Fruit fly (Drosophila melanogaster) whole organism, embryonic: ENCODE measurements around the gene CG3815.

Experiments used
- Aef1 ChIP-seq: fragments of 200-800 bp; sonication (Bioruptor generic); IDR thresholded peaks from 3 replicates; pipeline ENCODE4 v1.3.6; 2022; ENCODE audit warnings: missing biosample characterization, missing genetic modification characterization
- Asciz ChIP-seq: fragments of 200-800 bp; sonication (Bioruptor generic); optimal IDR thresholded peaks from 2 replicates; lab custom pipeline; 2017; ENCODE audit warnings: missing biosample characterization, mild to moderate bottlenecking, missing genetic modification characterization, missing genetic modification reagents
- CG11247 ChIP-seq: fragments of 200-800 bp; sonication (Bioruptor generic); IDR thresholded peaks from 2 replicates; pipeline ENCODE4 v1.3.6; 2022; ENCODE audit warnings: missing biosample characterization, missing genetic modification characterization
- CG11456 ChIP-seq: fragments of 200-800 bp; sonication (Bioruptor generic); IDR thresholded peaks from 3 replicates; pipeline ENCODE4 v1.3.6; 2022; ENCODE audit warnings: missing biosample characterization, missing genetic modification characterization
- CG1233 ChIP-seq: fragments of 200-800 bp; sonication (Bioruptor generic); optimal IDR thresholded peaks from 4 replicates; lab custom pipeline; 2018; ENCODE audit warnings: missing biosample characterization, mild to moderate bottlenecking, missing genetic modification characterization
- CG3065 ChIP-seq: fragments of 200-800 bp; sonication (Bioruptor generic); optimal IDR thresholded peaks from 2 replicates; lab custom pipeline; 2016; ENCODE audit warnings: missing biosample characterization, missing genetic modification characterization
- CG31365 ChIP-seq: fragments of 200-800 bp; sonication (Bioruptor generic); optimal IDR thresholded peaks from 2 replicates; lab custom pipeline; 2018; ENCODE audit warnings: missing biosample characterization, mild to moderate bottlenecking, missing genetic modification characterization
- CG33213 ChIP-seq: fragments of 200-800 bp; sonication (Bioruptor generic); optimal IDR thresholded peaks from 3 replicates; lab custom pipeline; 2016; ENCODE audit warnings: missing biosample characterization, missing genetic modification characterization
- CG3726 ChIP-seq: fragments of 200-800 bp; sonication (Bioruptor generic); IDR thresholded peaks from 3 replicates; pipeline ENCODE4, ENCODE4 v1.3.6; 2022; ENCODE audit warnings: missing biosample characterization, missing genetic modification characterization
- CG42726 ChIP-seq: fragments of 200-800 bp; sonication (Bioruptor generic); IDR thresholded peaks from 2 replicates; pipeline ENCODE4 v1.3.6; 2022; ENCODE audit warnings: missing biosample characterization, missing genetic modification characterization; ENCODE audit not compliant: partially characterized antibody
- CG4360 ChIP-seq: fragments of 200-800 bp; sonication (Bioruptor generic); IDR thresholded peaks from 2 replicates; pipeline ENCODE4 v1.3.6; 2022; ENCODE audit warnings: missing biosample characterization, missing genetic modification characterization
- CG5953 ChIP-seq: fragments of 200-800 bp; sonication (Bioruptor generic); IDR thresholded peaks from 2 replicates; pipeline ENCODE4 v1.3.6; 2022; ENCODE audit warnings: missing biosample characterization, missing genetic modification characterization
- CG6765 ChIP-seq: fragments of 200-800 bp; sonication (Bioruptor generic); optimal IDR thresholded peaks from 3 replicates; lab custom pipeline; 2017; ENCODE audit warnings: missing biosample characterization, mild to moderate bottlenecking, missing genetic modification characterization
- CG8359 ChIP-seq: fragments of 200-800 bp; sonication (Bioruptor generic); optimal IDR thresholded peaks from 2 replicates; lab custom pipeline; 2017; ENCODE audit warnings: missing biosample characterization, mild to moderate bottlenecking, missing genetic modification characterization, borderline replicate concordance
- CG9797 ChIP-seq: fragments of 200-800 bp; sonication (Bioruptor generic); optimal IDR thresholded peaks from 3 replicates; lab custom pipeline; 2018; ENCODE audit warnings: missing biosample characterization, mild to moderate bottlenecking, missing genetic modification characterization
- D19A ChIP-seq: fragments of 200-800 bp; optimal IDR thresholded peaks from 3 replicates; lab custom pipeline; 2019; ENCODE audit warnings: missing biosample characterization, mild to moderate bottlenecking, missing genetic modification characterization, moderate library complexity
- Drgx ChIP-seq: fragments of 200-800 bp; sonication (Bioruptor generic); IDR thresholded peaks from 2 replicates; pipeline ENCODE4 v1.3.6; 2022; ENCODE audit warnings: missing biosample characterization, missing genetic modification characterization
- Hand ChIP-seq: fragments of 200-800 bp; sonication (Bioruptor generic); optimal IDR thresholded peaks from 2 replicates; lab custom pipeline; 2017; ENCODE audit warnings: mild to moderate bottlenecking, missing biosample characterization, missing genetic modification reagents, missing genetic modification characterization
- HmgZ ChIP-seq: fragments of 200-800 bp; sonication (Bioruptor generic); optimal IDR thresholded peaks from 2 replicates; lab custom pipeline; 2018; ENCODE audit warnings: missing biosample characterization, mild to moderate bottlenecking, missing genetic modification characterization
- Jarid2 ChIP-seq: fragments of 200-800 bp; sonication (Bioruptor generic); optimal IDR thresholded peaks from 3 replicates; lab custom pipeline; 2017; ENCODE audit warnings: mild to moderate bottlenecking, missing biosample characterization, missing genetic modification reagents, missing genetic modification characterization
- Lhr ChIP-seq: fragments of 200-800 bp; sonication (Bioruptor generic); optimal IDR thresholded peaks from 3 replicates; lab custom pipeline; 2017; ENCODE audit warnings: mild to moderate bottlenecking, missing biosample characterization, missing genetic modification reagents, missing genetic modification characterization
- Lpt ChIP-seq: fragments of >200 bp; optimal IDR thresholded peaks from 2 replicates; lab custom pipeline; 2018; ENCODE audit warnings: missing biosample characterization, missing genetic modification characterization
- Mad ChIP-seq: fragments of 200-800 bp; sonication (Bioruptor generic); optimal IDR thresholded peaks from 2 replicates; lab custom pipeline; 2016; ENCODE audit warnings: missing biosample characterization, missing genetic modification characterization
- Opbp ChIP-seq: fragments of 200-800 bp; sonication (Bioruptor generic); IDR thresholded peaks from 3 replicates; pipeline ENCODE4 v1.3.6; 2022; ENCODE audit warnings: missing biosample characterization, missing genetic modification characterization; ENCODE audit not compliant: partially characterized antibody
- Pdp1 ChIP-seq, 2 experiments: fragments of 200-800 bp; sonication (Bioruptor generic); optimal IDR thresholded peaks; 3 replicates each; lab custom pipeline; 2016; ENCODE audit warnings: missing biosample characterization in 2 of 2, missing genetic modification characterization in 2 of 2, mild to moderate bottlenecking in 1 of 2, moderate library complexity in 1 of 2
- Side ChIP-seq: fragments of 200-800 bp; sonication (Bioruptor generic); optimal IDR thresholded peaks from 2 replicates; lab custom pipeline; 2016; ENCODE audit warnings: missing biosample characterization, missing genetic modification characterization
- Xrp1 ChIP-seq: fragments of 200-800 bp; sonication (Bioruptor generic); IDR thresholded peaks from 2 replicates; pipeline ENCODE4 v1.3.6; 2022; ENCODE audit warnings: missing biosample characterization, missing genetic modification characterization
- ato ChIP-seq: fragments of 200-800 bp; sonication (Bioruptor generic); IDR thresholded peaks from 2 replicates; pipeline ENCODE4 v1.3.6; 2022; ENCODE audit warnings: missing biosample characterization, missing genetic modification characterization; ENCODE audit not compliant: partially characterized antibody
- br ChIP-seq: fragments of >200 bp; optimal IDR thresholded peaks from 2 replicates; lab custom pipeline; 2017
- cwo ChIP-seq: fragments of 200-800 bp; sonication (Bioruptor generic); optimal IDR thresholded peaks from 3 replicates; lab custom pipeline; 2017; ENCODE audit warnings: missing biosample characterization, missing genetic modification characterization, mild to moderate bottlenecking, moderate library complexity, missing genetic modification reagents
- danr ChIP-seq: fragments of 200-800 bp; sonication (Bioruptor generic); IDR thresholded peaks from 2 replicates; pipeline ENCODE4 v1.3.6; 2022; ENCODE audit warnings: missing biosample characterization, missing genetic modification characterization
- dimm ChIP-seq: fragments of 200-800 bp; sonication (Bioruptor generic); IDR thresholded peaks from 2 replicates; pipeline ENCODE4 v1.3.6; 2022; ENCODE audit warnings: missing biosample characterization, missing genetic modification characterization
- fu2 ChIP-seq: fragments of 200-800 bp; sonication (Bioruptor generic); optimal IDR thresholded peaks from 2 replicates; lab custom pipeline; 2016; ENCODE audit warnings: missing biosample characterization, missing genetic modification characterization
- gcm2 ChIP-seq: fragments of 200-800 bp; sonication (Bioruptor generic); optimal IDR thresholded peaks from 2 replicates; lab custom pipeline; 2016; ENCODE audit warnings: missing biosample characterization, missing genetic modification characterization
- hbn ChIP-seq: fragments of 200-800 bp; sonication (Bioruptor generic); IDR thresholded peaks from 2 replicates; pipeline ENCODE4 v1.3.6; 2022; ENCODE audit warnings: missing biosample characterization, missing genetic modification characterization; ENCODE audit not compliant: partially characterized antibody
- ind ChIP-seq: fragments of 200-800 bp; sonication (Bioruptor generic); optimal IDR thresholded peaks from 3 replicates; lab custom pipeline; 2016; ENCODE audit warnings: missing biosample characterization, missing genetic modification characterization
- kni ChIP-seq: fragments of 200-800 bp; sonication (Bioruptor generic); optimal IDR thresholded peaks from 3 replicates; lab custom pipeline; 2017; ENCODE audit warnings: mild to moderate bottlenecking, missing biosample characterization, missing genetic modification reagents, missing genetic modification characterization
- mam ChIP-seq: fragments of 200-800 bp; sonication (Bioruptor generic); optimal IDR thresholded peaks from 3 replicates; lab custom pipeline; 2016; ENCODE audit warnings: missing biosample characterization, missing genetic modification characterization
- mirr ChIP-seq: fragments of 200-800 bp; sonication (Bioruptor generic); optimal IDR thresholded peaks from 3 replicates; lab custom pipeline; 2018; ENCODE audit warnings: missing biosample characterization, mild to moderate bottlenecking, missing genetic modification characterization
- nerfin-1 ChIP-seq: fragments of 200-800 bp; sonication (Bioruptor generic); optimal IDR thresholded peaks from 3 replicates; lab custom pipeline; 2019; ENCODE audit warnings: missing biosample characterization, mild to moderate bottlenecking, missing genetic modification characterization, moderate library complexity
- nom ChIP-seq: fragments of 200-800 bp; sonication (Bioruptor generic); optimal IDR thresholded peaks from 2 replicates; lab custom pipeline; 2017; ENCODE audit warnings: missing biosample characterization, missing genetic modification characterization, mild to moderate bottlenecking, moderate library complexity, missing genetic modification reagents
- onecut ChIP-seq: fragments of 200-800 bp; sonication (Bioruptor generic); IDR thresholded peaks from 2 replicates; pipeline ENCODE4 v1.3.6; 2022; ENCODE audit warnings: missing biosample characterization, missing genetic modification characterization
- so ChIP-seq: fragments of 200-800 bp; sonication (Bioruptor generic); IDR thresholded peaks from 3 replicates; pipeline ENCODE4 v1.3.6; 2022; ENCODE audit warnings: missing biosample characterization, missing genetic modification characterization
- tll ChIP-seq, 2 experiments: fragments of 200-800 bp in 1 of 2; fragments of >200 bp in 1 of 2; sonication (Bioruptor generic) in 1 of 2; optimal IDR thresholded peaks; 2 replicates each; lab custom pipeline; 2017 to 2019; ENCODE audit warnings: missing biosample characterization in 2 of 2, missing genetic modification characterization in 2 of 2, mild to moderate bottlenecking in 1 of 2, moderate library complexity in 1 of 2
- twi ChIP-seq: fragments of 200-800 bp; optimal IDR thresholded peaks from 2 replicates; lab custom pipeline; 2019; ENCODE audit warnings: missing biosample characterization, mild to moderate bottlenecking, missing genetic modification characterization, moderate library complexity
- unc-4 ChIP-seq: fragments of 200-800 bp; sonication (Bioruptor generic); IDR thresholded peaks from 2 replicates; pipeline ENCODE4 v1.3.6; 2022; ENCODE audit warnings: missing biosample characterization, missing genetic modification characterization; ENCODE audit not compliant: partially characterized antibody
- zen2 ChIP-seq: fragments of 200-800 bp; sonication (Bioruptor generic); IDR thresholded peaks from 3 replicates; pipeline ENCODE4 v1.3.6; 2022; ENCODE audit warnings: missing biosample characterization, missing genetic modification characterization; ENCODE audit not compliant: partially characterized antibody
- zf30C ChIP-seq: fragments of 200-800 bp; sonication (Bioruptor generic); optimal IDR thresholded peaks from 3 replicates; lab custom pipeline; 2018; ENCODE audit warnings: missing biosample characterization, mild to moderate bottlenecking, missing genetic modification characterization
- zfh2 ChIP-seq: fragments of 200-800 bp; sonication (Bioruptor generic); optimal IDR thresholded peaks from 2 replicates; lab custom pipeline; 2016; ENCODE audit warnings: missing biosample characterization, missing genetic modification characterization

The CG3815 gene

dm6 chrX:6330369-6330949 lies 35.3 kb downstream of the CG3815 start, which contains the start of gene CG42240 (continued):
- TF ChIP-seq twi (tag; lab: Kevin White, UChicago) (peak; percentile 83), CG5953 (GFP tag; lab: Robert Waterston, UW) (peak; percentile 54; the same call in 1 of the 2 replicates), fu2 (GFP tag; lab: Kevin White, UChicago) (peak; percentile 66), so (peak; percentile 76; the same call in 2 of the 3 replicates), Lhr (peak; percentile 77), Jarid2 (GFP tag; lab: Kevin White, UChicago) (peak; percentile 76), CG11247 (GFP tag; lab: Robert Waterston, UW) (peak; percentile 45; the same call in 1 of the 2 replicates), Asciz (GFP tag; lab: Kevin White, UChicago) (peak; percentile 92), Mad (GFP tag; lab: Kevin White, UChicago) (peak; percentile 61), CG42726 (GFP tag; lab: Robert Waterston, UW) (no peak), ind (GFP tag; lab: Kevin White, UChicago) (peak; percentile 89), danr (GFP tag; lab: Robert Waterston, UW) (peak; percentile 71), Aef1 (GFP tag; lab: Robert Waterston, UW) (peak; percentile 72), nom (peak; percentile 83), CG6765 (peak; percentile 85), CG33213 (GFP tag; lab: Kevin White, UChicago) (peak; percentile 37), onecut (peak; percentile 72), CG3065 (GFP tag; lab: Kevin White, UChicago) (peak; percentile 73), CG3726 (GFP tag; lab: Robert Waterston, UW) (no peak), Xrp1 (GFP tag; lab: Robert Waterston, UW) (peak; percentile 83), dimm (GFP tag; lab: Robert Waterston, UW) (0 out of 2 replicates have a peak, but pooled peaks have one; percentile 32), HmgZ (tag; lab: Kevin White, UChicago) (peak; percentile 85), mirr (GFP tag; lab: Kevin White, UChicago) (peak; percentile 60), Lpt (no peak), CG4360 (GFP tag; lab: Robert Waterston, UW) (0 out of 2 replicates have a peak, but pooled peaks have one; percentile 16), Side (peak; percentile 63), nerfin-1 (peak; percentile 89), Pdp1 (GFP tag; optimal IDR thresholded peaks at IDR 0.05; lab: Kevin White, UChicago) (peak; percentile 81 to 82), zf30C (peak; percentile 82), gcm2 (peak; percentile 45), zen2 (GFP tag; lab: Robert Waterston, UW) (no peak), CG31365 (tag; lab: Kevin White, UChicago) (peak; percentile 45), mam (GFP tag; lab: Kevin White, UChicago) (peak; percentile 71), CG11456 (GFP tag; lab: Robert Waterston, UW) (0 out of 3 replicates have a peak, but pooled peaks have one; percentile 58), zfh2 (GFP tag; lab: Kevin White, UChicago) (peak; percentile 46), Hand (GFP tag; lab: Kevin White, UChicago) (peak; percentile 88), ato (no peak), hbn (no peak), Drgx (GFP tag; lab: Robert Waterston, UW) (peak; percentile 89), tll (GFP tag; optimal IDR thresholded peaks at IDR 0.05; lab: Kevin White, UChicago) (peak in 1 of 2 experiments; percentile 14), CG1233 (peak; percentile 88), D19A (tag; lab: Kevin White, UChicago) (peak; percentile 90), CG9797 (peak; percentile 24), Opbp (GFP tag; lab: Robert Waterston, UW) (no peak), unc-4 (GFP tag; lab: Robert Waterston, UW) (no peak), cwo (peak; percentile 87), kni (GFP tag; lab: Kevin White, UChicago) (peak; percentile 77), br (lab: Kevin White, UChicago) (no peak), CG8359 (peak; percentile 69)
